ENCODE assay signal across 2 fruit fly cellular contexts in the genomic region with DNA sequence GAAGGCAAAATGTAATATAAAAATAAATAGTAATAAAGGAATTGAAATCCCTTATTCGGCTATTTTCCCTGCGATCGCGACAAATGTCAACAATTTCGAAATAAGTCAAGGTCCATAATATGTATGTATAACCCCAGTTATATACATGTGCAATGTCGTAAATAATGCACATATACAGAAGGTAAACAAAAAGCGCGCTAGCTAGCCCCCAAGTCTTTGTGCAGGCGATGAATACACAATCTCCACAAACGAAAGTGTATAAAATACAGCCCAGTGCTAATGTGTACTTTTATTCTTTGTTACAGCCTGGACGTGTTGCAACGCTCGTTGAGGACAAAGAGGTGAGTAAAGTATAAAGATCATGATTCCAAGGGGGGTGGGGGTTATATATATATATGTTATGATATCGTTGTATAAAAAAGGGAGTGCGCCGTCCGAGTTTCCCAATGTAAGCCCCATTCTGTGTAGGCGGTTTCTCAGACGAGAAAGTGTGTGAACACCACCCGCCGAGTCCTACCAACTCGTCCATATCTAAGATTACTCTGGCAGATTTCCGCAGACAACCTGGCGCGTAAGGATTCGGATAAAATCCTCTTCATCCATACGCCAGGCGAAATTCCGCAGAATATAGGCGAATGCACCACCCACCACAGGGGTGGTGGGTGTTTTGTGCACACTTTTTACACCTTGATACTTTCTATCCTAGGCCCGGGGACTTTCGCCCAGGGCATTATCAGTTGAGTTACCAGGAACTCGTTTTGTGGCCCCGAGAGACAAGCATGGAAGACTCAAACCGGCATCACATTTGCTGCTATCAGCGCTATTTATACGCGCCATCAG.
TF ChIP-seq lines count a peak whose summit lies in the region.

No protein-coding gene starts in this region.

TF ChIP-seq in whole organism, embryonic, 481 proteins besides CTCF, POLR2A, EP300 and RAD21 (continued from another document and continues in another):
- TF ChIP-seq Ptx1 (GFP tag; IDR thresholded peaks at IDR 0.05; lab: Robert Waterston, UW) (no peak), NK7.1 (GFP tag; optimal IDR thresholded peaks at IDR 0.05; lab: Kevin White, UChicago) (no peak), CG14710 (tag; optimal IDR thresholded peaks at IDR 0.05; lab: Kevin White, UChicago) (peak; percentile 21), Tbp (GFP tag; optimal IDR thresholded peaks at IDR 0.05; lab: Kevin White, UChicago) (peak; percentile 99), CG13287 (GFP tag; IDR thresholded peaks at IDR 0.05; lab: Robert Waterston, UW; ENCODE audit: partially characterized antibody) (peak; percentile 50), Antp (GFP tag; optimal IDR thresholded peaks at IDR 0.05; lab: Kevin White, UChicago) (no peak), CG7987 (GFP tag; optimal IDR thresholded peaks at IDR 0.05; lab: Kevin White, UChicago) (peak; percentile 19), sd (tag; optimal IDR thresholded peaks at IDR 0.05; lab: Kevin White, UChicago) (peak; percentile 92), knrl (GFP tag; IDR thresholded peaks at IDR 0.05; lab: Robert Waterston, UW; ENCODE audit: partially characterized antibody) (peak; percentile 57), dysf (GFP tag; IDR thresholded peaks at IDR 0.05; lab: Robert Waterston, UW) (0 out of 3 replicates have a peak, but pooled peaks have one; percentile 22), ara (GFP tag; IDR thresholded peaks at IDR 0.05; lab: Robert Waterston, UW) (0 out of 2 replicates have a peak, but pooled peaks have one; percentile 8), dm (GFP tag; optimal IDR thresholded peaks at IDR 0.05; lab: Kevin White, UChicago) (no peak), CG13424 (tag; optimal IDR thresholded peaks at IDR 0.05; lab: Kevin White, UChicago) (peak; percentile 17), sob (GFP tag; IDR thresholded peaks at IDR 0.05; lab: Robert Waterston, UW) (peak; percentile 60), Ravus (GFP tag; IDR thresholded peaks at IDR 0.05; lab: Robert Waterston, UW) (no peak), CoRest (tag; optimal IDR thresholded peaks at IDR 0.05; lab: Kevin White, UChicago) (peak; percentile 59), CG7963 (GFP tag; IDR thresholded peaks at IDR 0.05; lab: Robert Waterston, UW; ENCODE audit: partially characterized antibody) (peak; percentile 58; the same call in 2 of the 3 replicates), HLH4C (GFP tag; IDR thresholded peaks at IDR 0.05; lab: Robert Waterston, UW; ENCODE audit: partially characterized antibody) (peak; percentile 64), PHDP (tag; optimal IDR thresholded peaks at IDR 0.05; lab: Kevin White, UChicago) (peak; percentile 4), gcm (GFP tag; optimal IDR thresholded peaks at IDR 0.05; lab: Kevin White, UChicago) (peak; percentile 48), CG1647 (GFP tag; optimal IDR thresholded peaks at IDR 0.05; lab: Kevin White, UChicago) (no peak), Atf6 (GFP tag; IDR thresholded peaks at IDR 0.05; lab: Robert Waterston, UW) (peak; percentile 40; the same call in 1 of the 2 replicates), inv (GFP tag; IDR thresholded peaks at IDR 0.05; lab: Robert Waterston, UW; ENCODE audit: partially characterized antibody) (peak; percentile 45), CG17829 (tag; optimal IDR thresholded peaks at IDR 0.05; lab: Kevin White, UChicago) (peak; percentile 9), CG12071 (GFP tag; optimal IDR thresholded peaks at IDR 0.05; lab: Kevin White, UChicago) (peak; percentile 20), CG2678 (tag; optimal IDR thresholded peaks at IDR 0.05; lab: Kevin White, UChicago) (peak; percentile 33), CG5953 (GFP tag; IDR thresholded peaks at IDR 0.05; lab: Robert Waterston, UW) (0 out of 2 replicates have a peak, but pooled peaks have one; percentile 34), CG15514 (GFP tag; optimal IDR thresholded peaks at IDR 0.05; lab: Kevin White, UChicago) (peak; percentile 25), Scr (GFP tag; IDR thresholded peaks at IDR 0.05; lab: Robert Waterston, UW; ENCODE audit: partially characterized antibody) (peak; percentile 61), CG15479 (GFP tag; optimal IDR thresholded peaks at IDR 0.05; lab: Kevin White, UChicago) (peak; percentile 69), vvl (GFP tag; IDR thresholded peaks at IDR 0.05; lab: Robert Waterston, UW) (peak; percentile 34; the same call in 1 of the 2 replicates), nerfin-2 (GFP tag; IDR thresholded peaks at IDR 0.05; lab: Robert Waterston, UW; ENCODE audit: partially characterized antibody) (peak; percentile 66), sens (GFP tag; lab: Kevin White, UChicago) (peak; percentile 72), Fer1 (GFP tag; optimal IDR thresholded peaks at IDR 0.05; lab: Kevin White, UChicago) (peak; percentile 26), grau (tag; optimal IDR thresholded peaks at IDR 0.05; lab: Kevin White, UChicago) (peak; percentile 14), Opbp (GFP tag; IDR thresholded peaks at IDR 0.05; lab: Robert Waterston, UW; ENCODE audit: partially characterized antibody) (peak; percentile 75), run (tag; optimal IDR thresholded peaks at IDR 0.05; lab: Kevin White, UChicago) (no peak), CG12299 (tag; optimal IDR thresholded peaks at IDR 0.05; lab: Kevin White, UChicago) (peak; percentile 27), CG15601 (tag; optimal IDR thresholded peaks at IDR 0.05; lab: Kevin White, UChicago) (peak; percentile 36), CG33557 (GFP tag; optimal IDR thresholded peaks at IDR 0.05; lab: Kevin White, UChicago) (peak; percentile 5), Atf3 (GFP tag; optimal IDR thresholded peaks at IDR 0.05; lab: Kevin White, UChicago) (no peak), Nf-YC (tag; optimal IDR thresholded peaks at IDR 0.05; lab: Kevin White, UChicago) (peak; percentile 38), CG6854 (GFP tag; optimal IDR thresholded peaks at IDR 0.05; lab: Kevin White, UChicago) (peak; percentile 42), CG4360 (GFP tag; IDR thresholded peaks at IDR 0.05; lab: Robert Waterston, UW) (0 out of 2 replicates have a peak, but pooled peaks have one; percentile 25), z (GFP tag; IDR thresholded peaks at IDR 0.05; lab: Robert Waterston, UW) (no peak), CG3281 (GFP tag; optimal IDR thresholded peaks at IDR 0.05; lab: Kevin White, UChicago) (no peak), hb (GFP tag; IDR thresholded peaks at IDR 0.05; lab: Robert Waterston, UW; ENCODE audit: partially characterized antibody) (peak; percentile 53; the same call in 1 of the 3 replicates), Dek (tag; optimal IDR thresholded peaks at IDR 0.05; lab: Kevin White, UChicago) (peak; percentile 24), CG14860 (GFP tag; IDR thresholded peaks at IDR 0.05; lab: Robert Waterston, UW; ENCODE audit: partially characterized antibody) (peak; percentile 63; the same call in 2 of the 3 replicates), CG42726 (GFP tag; IDR thresholded peaks at IDR 0.05; lab: Robert Waterston, UW; ENCODE audit: partially characterized antibody) (peak; percentile 84), CG6689 (GFP tag; IDR thresholded peaks at IDR 0.05; lab: Robert Waterston, UW) (no peak), CG15269 (tag; optimal IDR thresholded peaks at IDR 0.05; lab: Kevin White, UChicago) (peak; percentile 27), ham (GFP tag; IDR thresholded peaks at IDR 0.05; lab: Robert Waterston, UW) (no peak; the same call in 1 of the 2 replicates), NFAT (GFP tag; IDR thresholded peaks at IDR 0.05; lab: Robert Waterston, UW) (0 out of 2 replicates have a peak, but pooled peaks have one; percentile 11), CG11560 (tag; IDR thresholded peaks at IDR 0.05; lab: Robert Waterston, UW) (no peak), CG13894 (tag; optimal IDR thresholded peaks at IDR 0.05; lab: Kevin White, UChicago) (peak; percentile 94)

TF ChIP-seq in whole organism, prepupa, 60 proteins besides CTCF, POLR2A, EP300 and RAD21 (continued from another document):
- TF ChIP-seq Sox15 (GFP tag; optimal IDR thresholded peaks at IDR 0.05; lab: Kevin White, UChicago): no peak
